Worm (Caenorhabditis elegans) whole organism, L4/young adult: Measurements from ENCODE around the gene srg-69.

Experiments used
- dao-5 ChIP-seq: sonication (generic microtip); optimal IDR thresholded peaks from 2 replicates; lab custom pipeline; 2016; ENCODE audit warnings: missing genotype, missing genetic modification characterization, moderate library complexity, missing compliant biosample characterization
- him-1 ChIP-seq: sonication (generic microtip); optimal IDR thresholded peaks from 2 replicates; lab custom pipeline; 2016; ENCODE audit warnings: missing genotype, missing genetic modification reagents, missing genetic modification characterization, missing compliant biosample characterization

ce11 chrII:5306197-5306596 lies 49.3 kb upstream of the srg-69 start:
- TF ChIP-seq him-1 (tag; lab: Kevin White, UChicago), result no peak
- no peak for TF ChIP-seq dao-5 (tag; lab: Kevin White, UChicago)
